Worm (Caenorhabditis elegans) whole organism, L1 larva: Measurements from ENCODE around the gene srx-19.

Experiments used
- aly-2 ChIP-seq: fragments of 150-350 bp; optimal IDR thresholded peaks from 2 replicates; lab custom pipeline; 2014; ENCODE audit warnings: missing biosample characterization, missing genetic modification characterization
- ceh-82 ChIP-seq, 3 experiments: fragments of 150-350 bp in 1 of 3; sonication (generic microtip) in 2 of 3; optimal IDR thresholded peaks; 2 replicates each; lab custom pipeline; 2014 to 2017; ENCODE audit warnings: missing biosample characterization in 3 of 3, missing genetic modification characterization in 3 of 3
- jun-1 ChIP-seq: fragments of 150-350 bp; optimal IDR thresholded peaks from 2 replicates; lab custom pipeline; 2014; ENCODE audit warnings: missing biosample characterization, missing genetic modification reagents, missing genetic modification characterization
- lin-39 ChIP-seq: fragments of 150-350 bp; optimal IDR thresholded peaks from 2 replicates; lab custom pipeline; 2014; ENCODE audit warnings: missing biosample characterization, missing genetic modification reagents, missing genetic modification characterization
- mab-9 ChIP-seq: fragments of 200-800 bp; sonication (Bioruptor generic); IDR thresholded peaks from 2 replicates; pipeline ENCODE4 v1.3.6; 2022; ENCODE audit warnings: missing genetic modification reagents, missing genetic modification characterization, missing compliant biosample characterization
- nhr-77 ChIP-seq: fragments of 150-350 bp; optimal IDR thresholded peaks from 2 replicates; lab custom pipeline; 2014; ENCODE audit warnings: missing biosample characterization, missing genetic modification characterization
- pag-3 ChIP-seq: sonication (generic microtip); optimal IDR thresholded peaks from 2 replicates; lab custom pipeline; 2017; ENCODE audit warnings: missing genetic modification characterization, mild to moderate bottlenecking, missing compliant biosample characterization, antibody characterized with exemption, borderline replicate concordance; ENCODE audit not compliant: insufficient read depth
- pqm-1 ChIP-seq: sonication (generic microtip); optimal IDR thresholded peaks from 3 replicates; lab custom pipeline; 2017; ENCODE audit warnings: missing biosample characterization, missing genetic modification characterization
- snu-23 ChIP-seq: sonication (generic microtip); optimal IDR thresholded peaks from 2 replicates; lab custom pipeline; 2016; ENCODE audit warnings: missing genetic modification characterization, missing compliant biosample characterization
- unc-30 ChIP-seq: sonication (generic microtip); optimal IDR thresholded peaks from 2 replicates; lab custom pipeline; 2017; ENCODE audit warnings: missing biosample characterization, missing genetic modification characterization

ce11 chrIV:6834705-6835104, 38.4 kb upstream of the srx-19 start:
- TF ChIP-seq snu-23 (GFP tag; lab: Kevin White, UChicago), result no peak
- no peak for TF ChIP-seq lin-39 (tag; lab: Kevin White, UChicago)
- no peak for TF ChIP-seq mab-9 (GFP tag; lab: Robert Waterston, UW)
- no peak for TF ChIP-seq nhr-77 (tag; lab: Kevin White, UChicago)
- TF ChIP-seq jun-1 (tag; lab: Kevin White, UChicago), result no peak
- TF ChIP-seq pag-3 (tag; lab: Kevin White, UChicago), result no peak
- peak in 1 of 3 experiments; percentile 29 for TF ChIP-seq ceh-82 (tag; optimal IDR thresholded peaks at IDR 0.05; lab: Kevin White, UChicago)
- TF ChIP-seq unc-30 (tag; lab: Kevin White, UChicago), result no peak
- TF ChIP-seq pqm-1 (tag; lab: Kevin White, UChicago), result no peak
- no peak for TF ChIP-seq aly-2 (tag; lab: Kevin White, UChicago)
